Worm (Caenorhabditis elegans) whole organism, L4 larva: ENCODE results near the gene ddn-1.

ENCODE experiments used
- F10B5.3 ChIP-seq: sonication (generic microtip); optimal IDR thresholded peaks from 2 replicates; lab custom pipeline; 2016; ENCODE audit warnings: mild to moderate bottlenecking, missing genetic modification characterization, missing compliant biosample characterization
- F37D6.2 ChIP-seq: sonication (generic microtip); optimal IDR thresholded peaks from 2 replicates; lab custom pipeline; 2016; ENCODE audit warnings: mild to moderate bottlenecking, missing genetic modification characterization, missing compliant biosample characterization
- Y48G9A.11 ChIP-seq: fragments of 200-800 bp; sonication (Bioruptor generic); IDR thresholded peaks from 2 replicates; pipeline ENCODE4 v1.3.6; 2022; ENCODE audit warnings: missing genetic modification reagents, missing genetic modification characterization, missing compliant biosample characterization
- ZK337.2 ChIP-seq: fragments of 200-800 bp; sonication (Bioruptor generic); IDR thresholded peaks from 2 replicates; pipeline ENCODE4 v1.3.6; 2022; ENCODE audit warnings: missing genetic modification reagents, missing genetic modification characterization, missing compliant biosample characterization
- attf-4 ChIP-seq: sonication (generic microtip); optimal IDR thresholded peaks from 3 replicates; lab custom pipeline; 2017; ENCODE audit warnings: missing biosample characterization, missing genetic modification characterization
- ceh-20 ChIP-seq: fragments of 200-800 bp; sonication (Bioruptor generic); IDR thresholded peaks from 2 replicates; pipeline ENCODE4 v1.3.6; 2022; ENCODE audit warnings: missing genetic modification reagents, missing genetic modification characterization, missing compliant biosample characterization
- ceh-44 ChIP-seq: fragments of 200-800 bp; sonication (Bioruptor generic); IDR thresholded peaks from 2 replicates; pipeline ENCODE4 v1.3.6; 2022; ENCODE audit warnings: missing genetic modification reagents, missing genetic modification characterization, missing compliant biosample characterization
- daf-12 ChIP-seq: fragments of 150-350 bp; optimal IDR thresholded peaks from 2 replicates; lab custom pipeline; 2014; ENCODE audit warnings: missing biosample characterization, missing genetic modification reagents, missing genetic modification characterization
- dmd-8 ChIP-seq: fragments of 200-800 bp; sonication (Bioruptor generic); IDR thresholded peaks from 2 replicates; pipeline ENCODE4 v1.3.6; 2022; ENCODE audit warnings: missing genetic modification characterization, missing compliant biosample characterization
- dmd-9 ChIP-seq: fragments of 200-800 bp; sonication (Bioruptor generic); IDR thresholded peaks from 2 replicates; pipeline ENCODE4 v1.3.6; 2022; ENCODE audit warnings: missing genetic modification reagents, missing genetic modification characterization, missing compliant biosample characterization
- dpl-1 ChIP-seq: fragments of 150-350 bp; optimal IDR thresholded peaks from 2 replicates; lab custom pipeline; 2014; ENCODE audit warnings: missing biosample characterization, missing genetic modification reagents, missing genetic modification characterization
- duxl-1 ChIP-seq: sonication (generic microtip); optimal IDR thresholded peaks from 2 replicates; lab custom pipeline; 2016; ENCODE audit warnings: mild to moderate bottlenecking, missing genetic modification characterization, moderate library complexity, missing compliant biosample characterization; ENCODE audit not compliant: poor library complexity
- egl-27 ChIP-seq: sonication (generic microtip); optimal IDR thresholded peaks from 3 replicates; lab custom pipeline; 2017; ENCODE audit warnings: missing biosample characterization, missing genetic modification reagents, missing genetic modification characterization
- hlh-11 ChIP-seq: fragments of 200-800 bp; sonication (Bioruptor generic); optimal IDR thresholded peaks from 2 replicates; lab custom pipeline; 2018; ENCODE audit warnings: mild to moderate bottlenecking, missing genetic modification characterization, missing compliant biosample characterization
- jun-1 ChIP-seq: fragments of 150-350 bp; optimal IDR thresholded peaks from 2 replicates; lab custom pipeline; 2014; ENCODE audit warnings: missing biosample characterization, missing genetic modification reagents, missing genetic modification characterization
- lin-13 ChIP-seq: fragments of 150-350 bp; optimal IDR thresholded peaks from 2 replicates; lab custom pipeline; 2014; ENCODE audit warnings: missing biosample characterization, missing genetic modification reagents, missing genetic modification characterization
- lin-15B ChIP-seq: fragments of 150-350 bp; sonication (generic microtip); optimal IDR thresholded peaks from 3 replicates; lab custom pipeline; 2014; ENCODE audit warnings: missing biosample characterization, missing genetic modification characterization
- lin-39 ChIP-seq: fragments of 150-350 bp; optimal IDR thresholded peaks from 2 replicates; lab custom pipeline; 2014; ENCODE audit warnings: missing biosample characterization, missing genetic modification reagents, missing genetic modification characterization
- madf-5 ChIP-seq, 2 experiments: fragments of 200-800 bp; sonication (Bioruptor generic); IDR thresholded peaks; 2 replicates each; pipeline ENCODE4 v1.3.6; 2022; ENCODE audit warnings: missing compliant biosample characterization in 2 of 2, missing genetic modification characterization in 2 of 2
- mep-1 ChIP-seq: fragments of 150-350 bp; sonication (generic microtip); optimal IDR thresholded peaks from 3 replicates; lab custom pipeline; 2014; ENCODE audit warnings: missing biosample characterization, missing genetic modification characterization
- mxl-2 ChIP-seq: fragments of 200-800 bp; sonication (Bioruptor generic); conservative IDR thresholded peaks from 2 replicates; pipeline ENCODE4 v1.3.6; 2022; ENCODE audit warnings: missing genetic modification reagents, missing genetic modification characterization, missing compliant biosample characterization
- nhr-11 ChIP-seq: fragments of 150-350 bp; optimal IDR thresholded peaks from 2 replicates; lab custom pipeline; 2014; ENCODE audit warnings: missing biosample characterization, missing genetic modification characterization
- nhr-237 ChIP-seq: sonication (generic microtip); optimal IDR thresholded peaks from 2 replicates; lab custom pipeline; 2017; ENCODE audit warnings: missing biosample characterization, missing genetic modification characterization
- nhr-25 ChIP-seq: sonication (generic microtip); optimal IDR thresholded peaks from 2 replicates; lab custom pipeline; 2017; ENCODE audit warnings: missing genetic modification characterization, mild to moderate bottlenecking, missing compliant biosample characterization, antibody characterized with exemption, moderate library complexity, borderline replicate concordance; ENCODE audit not compliant: insufficient read depth
- nhr-28 ChIP-seq: fragments of 150-350 bp; optimal IDR thresholded peaks from 2 replicates; lab custom pipeline; 2014; ENCODE audit warnings: missing biosample characterization, missing genetic modification characterization
- nhr-6 ChIP-seq: fragments of 150-350 bp; optimal IDR thresholded peaks from 2 replicates; lab custom pipeline; 2014; ENCODE audit warnings: missing biosample characterization, missing genetic modification characterization
- pha-4 ChIP-seq, 2 experiments: fragments of 150-350 bp in 1 of 2; fragments of 200-800 bp in 1 of 2; sonication (Bioruptor generic) in 1 of 2; IDR thresholded peaks in 1 of 2; optimal IDR thresholded peaks in 1 of 2; 2 replicates each; pipeline versions ENCODE4 v1.3.6 to Lab custom; 2014 to 2022; ENCODE audit warnings: missing genetic modification characterization in 2 of 2, missing genetic modification reagents in 2 of 2, missing biosample characterization in 1 of 2, missing compliant biosample characterization in 1 of 2
- pqm-1 ChIP-seq: sonication (generic microtip); optimal IDR thresholded peaks from 2 replicates; lab custom pipeline; 2017; ENCODE audit warnings: missing biosample characterization, missing genetic modification characterization
- saeg-2 ChIP-seq: fragments of 200-800 bp; sonication (Bioruptor generic); IDR thresholded peaks from 2 replicates; pipeline ENCODE4 v1.3.6; 2022; ENCODE audit warnings: missing genetic modification reagents, missing genetic modification characterization, missing compliant biosample characterization
- snpc-4 ChIP-seq: fragments of 150-350 bp; optimal IDR thresholded peaks from 2 replicates; lab custom pipeline; 2014; ENCODE audit warnings: missing biosample characterization, missing genetic modification characterization
- spr-3 ChIP-seq: fragments of 200-800 bp; sonication (Bioruptor generic); optimal IDR thresholded peaks from 2 replicates; lab custom pipeline; 2018; ENCODE audit warnings: mild to moderate bottlenecking, missing genetic modification characterization, missing compliant biosample characterization
- tag-97 ChIP-seq: fragments of 200-800 bp; sonication (Bioruptor generic); IDR thresholded peaks from 2 replicates; pipeline ENCODE4 v1.3.6; 2022; ENCODE audit warnings: missing genetic modification characterization, missing compliant biosample characterization
- tra-1 ChIP-seq: fragments of 200-800 bp; sonication (Bioruptor generic); IDR thresholded peaks from 2 replicates; pipeline ENCODE4 v1.3.6; 2022; ENCODE audit warnings: missing genetic modification reagents, missing genetic modification characterization, missing compliant biosample characterization
- unc-130 ChIP-seq: sonication (generic microtip); optimal IDR thresholded peaks from 2 replicates; lab custom pipeline; 2016; ENCODE audit warnings: missing genetic modification reagents, missing genetic modification characterization, missing compliant biosample characterization
- unc-39 ChIP-seq: sonication (generic microtip); optimal IDR thresholded peaks from 2 replicates; lab custom pipeline; 2017; ENCODE audit warnings: missing biosample characterization, missing genetic modification characterization
- unc-62 ChIP-seq, 3 experiments: fragments of 150-350 bp in 1 of 3; sonication (generic microtip); optimal IDR thresholded peaks in 2 of 3; peaks in 1 of 3; 1 replicate in 1 of 3; 2 replicates in 2 of 3; lab custom pipeline; 2014 to 2017; ENCODE audit warnings: missing biosample characterization in 3 of 3, missing genetic modification characterization in 3 of 3, missing genetic modification reagents in 3 of 3, missing genotype in 1 of 3
- zag-1 ChIP-seq: fragments of 150-350 bp; optimal IDR thresholded peaks from 2 replicates; lab custom pipeline; 2014; ENCODE audit warnings: missing biosample characterization, missing genetic modification characterization
- zfp-2 ChIP-seq: sonication (generic microtip); optimal IDR thresholded peaks from 2 replicates; lab custom pipeline; 2016; ENCODE audit warnings: mild to moderate bottlenecking, missing genetic modification characterization, missing compliant biosample characterization
- ztf-11 ChIP-seq: fragments of 150-350 bp; optimal IDR thresholded peaks from 2 replicates; lab custom pipeline; 2014; ENCODE audit warnings: missing biosample characterization, missing genetic modification characterization

Gene ddn-1

ce11 chrV:8758618-8759017, 1.7 kb downstream of the ddn-1 start, which contains the start of gene B0507.7:
TSS of gene B0507.7 (minus strand) at chrV:8758718.
- TF ChIP-seq unc-62 (GFP tag; optimal IDR thresholded peaks at IDR 0.05 in 1 of 2; lab: Kevin White, UChicago) (no peak), unc-62 (tag; optimal IDR thresholded peaks at IDR 0.05; lab: Kevin White, UChicago) (no peak), F10B5.3 (tag; lab: Kevin White, UChicago) (no peak), saeg-2 (no peak), unc-130 (GFP tag; lab: Kevin White, UChicago) (no peak), tra-1 (GFP tag; lab: Robert Waterston, UW) (no peak), unc-39 (tag; lab: Kevin White, UChicago) (no peak), egl-27 (tag; lab: Kevin White, UChicago) (no peak), mxl-2 (no peak), dpl-1 (no peak), attf-4 (tag; lab: Kevin White, UChicago) (no peak), hlh-11 (tag; lab: Kevin White, UChicago) (no peak), ztf-11 (tag; lab: Kevin White, UChicago) (no peak), lin-13 (no peak), pha-4 (GFP tag; IDR thresholded peaks at IDR 0.05; lab: Robert Waterston, UW) (no peak), pha-4 (tag; optimal IDR thresholded peaks at IDR 0.05; lab: Kevin White, UChicago) (no peak), zfp-2 (tag; lab: Kevin White, UChicago) (no peak), lin-39 (tag; lab: Kevin White, UChicago) (no peak)
- TF ChIP-seq, all 104 proteins: peak for 0

ce11 chrV:8754670-8755069, 5.6 kb downstream of the ddn-1 start, which contains the start of gene B0507.4:
TSS of gene B0507.4 (plus strand) at chrV:8754970.
- TF ChIP-seq spr-3 (GFP tag; lab: Kevin White, UChicago) (no peak), F37D6.2 (no peak), nhr-28 (tag; lab: Kevin White, UChicago) (no peak), ceh-44 (no peak), nhr-25 (tag; lab: Kevin White, UChicago) (no peak), zag-1 (tag; lab: Kevin White, UChicago) (no peak), pqm-1 (no peak), egl-27 (tag; lab: Kevin White, UChicago) (no peak), dmd-8 (GFP tag; lab: Robert Waterston, UW) (no peak), tag-97 (no peak), jun-1 (tag; lab: Kevin White, UChicago) (no peak), nhr-11 (tag; lab: Kevin White, UChicago) (no peak), daf-12 (tag; lab: Kevin White, UChicago) (no peak), nhr-237 (no peak)

ce11 chrV:8753395-8753794, 6.9 kb downstream of the ddn-1 start, which contains the start of gene B0507.5:
TSS of gene B0507.5 (plus strand) at chrV:8753695.
- no peak for TF ChIP-seq Y48G9A.11
- no peak for TF ChIP-seq duxl-1 (tag; lab: Kevin White, UChicago)
- TF ChIP-seq mep-1 (tag; lab: Kevin White, UChicago), result no peak
- TF ChIP-seq dmd-9 (GFP tag; lab: Robert Waterston, UW), result no peak
- no peak for TF ChIP-seq ZK337.2
- no peak for TF ChIP-seq nhr-237
- TF ChIP-seq lin-15B, result no peak
- TF ChIP-seq madf-5 (GFP tag; IDR thresholded peaks at IDR 0.05; lab: Robert Waterston, UW), result no peak
- TF ChIP-seq tag-97, result no peak
- TF ChIP-seq snpc-4 (tag; lab: Kevin White, UChicago), result no peak
- no peak for TF ChIP-seq ceh-20 (GFP tag; lab: Robert Waterston, UW)
- TF ChIP-seq nhr-6 (tag; lab: Kevin White, UChicago), result no peak
- TF ChIP-seq, all 104 proteins: peak for 0
